Worm (Caenorhabditis elegans) whole organism, early embryonic: ENCODE results near the gene T13H5.1.

Experiments used
- ama-1 ChIP-seq: fragments of 150-350 bp; optimal IDR thresholded peaks from 2 replicates; lab custom pipeline; 2014
- ets-7 ChIP-seq: sonication (generic microtip); optimal IDR thresholded peaks from 2 replicates; lab custom pipeline; 2016; ENCODE audit warnings: missing genotype, missing genetic modification characterization, missing compliant biosample characterization
- flt-1 ChIP-seq: fragments of 200-800 bp; sonication (Bioruptor generic); IDR thresholded peaks from 2 replicates; pipeline ENCODE4 v1.3.6; 2022; ENCODE audit warnings: missing genetic modification characterization, missing compliant biosample characterization
- hmg-4 ChIP-seq: fragments of 200-800 bp; sonication (Bioruptor generic); optimal IDR thresholded peaks from 2 replicates; lab custom pipeline; 2018; ENCODE audit warnings: mild to moderate bottlenecking, missing genetic modification characterization, missing compliant biosample characterization
- hnd-1 ChIP-seq: sonication (generic microtip); optimal IDR thresholded peaks from 2 replicates; lab custom pipeline; 2016; ENCODE audit warnings: missing genetic modification characterization, missing compliant biosample characterization
- pes-1 ChIP-seq: fragments of 200-800 bp; sonication (Bioruptor generic); IDR thresholded peaks from 2 replicates; pipeline ENCODE4 v1.3.6; 2022; ENCODE audit warnings: missing genetic modification reagents, missing genetic modification characterization, missing compliant biosample characterization
- tbx-11 ChIP-seq: fragments of 200-800 bp; sonication (Bioruptor generic); IDR thresholded peaks from 2 replicates; pipeline ENCODE4 v1.3.6; 2022; ENCODE audit warnings: missing genetic modification characterization, missing compliant biosample characterization

DNA sequence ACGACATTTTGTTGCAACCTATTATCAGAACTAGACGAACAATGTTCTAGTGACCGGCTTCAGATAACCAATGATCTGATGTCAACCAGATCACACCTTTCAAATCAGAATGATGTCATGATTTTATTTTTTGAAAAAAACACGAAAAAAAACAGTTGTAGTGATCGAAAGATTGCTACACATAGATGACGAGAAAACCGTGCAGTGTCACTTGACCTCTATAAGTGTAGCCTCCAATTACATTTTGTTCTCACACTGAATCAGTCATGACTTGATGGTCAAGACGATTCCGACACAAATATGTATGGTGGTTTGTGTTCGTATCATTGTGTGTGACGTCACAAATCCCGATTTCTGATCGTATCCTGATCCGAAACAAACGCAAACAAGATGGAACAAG lies 68.8 kb downstream of the T13H5.1 start:
- no peak for TF ChIP-seq pes-1 (GFP tag; lab: Robert Waterston, UW)
- no peak for TF ChIP-seq hmg-4 (GFP tag; lab: Kevin White, UChicago)
- no peak for TF ChIP-seq ets-7 (tag; lab: Kevin White, UChicago)
- TF ChIP-seq ama-1 (lab: Kevin White, UChicago) = no peak
- no peak for TF ChIP-seq tbx-11 (GFP tag; lab: Robert Waterston, UW)
- no peak for TF ChIP-seq flt-1 (GFP tag; lab: Robert Waterston, UW)
- TF ChIP-seq hnd-1 (tag; lab: Kevin White, UChicago) = no peak
